Worm (Caenorhabditis elegans) whole organism, midembryonic: ENCODE measurements around the gene K01C8.2.

Source experiments
- klf-2 ChIP-seq: fragments of 200-800 bp; sonication (Bioruptor generic); conservative IDR thresholded peaks from 2 replicates; pipeline ENCODE4 v1.3.6; 2022; ENCODE audit warnings: missing genetic modification reagents, missing genetic modification characterization, missing compliant biosample characterization
- ref-1 ChIP-seq: fragments of 200-800 bp; sonication (Bioruptor generic); conservative IDR thresholded peaks from 2 replicates; pipeline ENCODE4 v1.3.6; 2022; ENCODE audit warnings: missing genetic modification reagents, missing genetic modification characterization, missing compliant biosample characterization
- tab-1 ChIP-seq: fragments of 200-800 bp; sonication (Bioruptor generic); IDR thresholded peaks from 2 replicates; pipeline ENCODE4 v1.3.6; 2022; ENCODE audit warnings: missing genetic modification characterization, missing compliant biosample characterization
- ztf-29 ChIP-seq: fragments of 200-800 bp; sonication (Bioruptor generic); IDR thresholded peaks from 2 replicates; pipeline ENCODE4 v1.3.6; 2022; ENCODE audit warnings: missing genetic modification reagents, missing genetic modification characterization, missing compliant biosample characterization

ce11 chrII:8222309-8223065 is 46.8 kb downstream of the K01C8.2 start, which contains the start of gene dab-1:
- no peak for TF ChIP-seq tab-1 (GFP tag; lab: Robert Waterston, UW)
- TF ChIP-seq klf-2 = no peak
- TF ChIP-seq ref-1 (GFP tag; lab: Robert Waterston, UW) = no peak
- no peak for TF ChIP-seq ztf-29 (GFP tag; lab: Robert Waterston, UW)
